Worm (Caenorhabditis elegans) whole organism, L1 larva: Measurements from ENCODE around the gene lury-1.

Source experiments
- efl-1 ChIP-seq, 4 experiments: fragments of 150-350 bp; optimal IDR thresholded peaks in 3 of 4; peaks in 1 of 4; 1 replicate in 1 of 4; 2 replicates in 3 of 4; lab custom pipeline; 2014; ENCODE audit warnings: missing biosample characterization in 2 of 4, missing genetic modification characterization in 2 of 4, missing genetic modification reagents in 2 of 4
- fos-1 ChIP-seq: fragments of 150-350 bp; optimal IDR thresholded peaks from 2 replicates; lab custom pipeline; 2014; ENCODE audit warnings: missing biosample characterization, missing genetic modification characterization
- lin-13 ChIP-seq: fragments of 150-350 bp; optimal IDR thresholded peaks from 2 replicates; lab custom pipeline; 2014; ENCODE audit warnings: missing biosample characterization, missing genetic modification reagents, missing genetic modification characterization
- nhr-12 ChIP-seq: sonication (generic microtip); optimal IDR thresholded peaks from 2 replicates; lab custom pipeline; 2017; ENCODE audit warnings: missing biosample characterization, missing genetic modification characterization
- nhr-76 ChIP-seq: sonication (generic microtip); optimal IDR thresholded peaks from 2 replicates; lab custom pipeline; 2017; ENCODE audit warnings: missing biosample characterization, missing genetic modification characterization
- snpc-4 ChIP-seq: fragments of 150-350 bp; optimal IDR thresholded peaks from 2 replicates; lab custom pipeline; 2014; ENCODE audit warnings: missing biosample characterization, missing genetic modification characterization
- unc-86 ChIP-seq: sonication (generic microtip); optimal IDR thresholded peaks from 2 replicates; lab custom pipeline; 2016; ENCODE audit warnings: missing genetic modification characterization, missing compliant biosample characterization

DNA sequence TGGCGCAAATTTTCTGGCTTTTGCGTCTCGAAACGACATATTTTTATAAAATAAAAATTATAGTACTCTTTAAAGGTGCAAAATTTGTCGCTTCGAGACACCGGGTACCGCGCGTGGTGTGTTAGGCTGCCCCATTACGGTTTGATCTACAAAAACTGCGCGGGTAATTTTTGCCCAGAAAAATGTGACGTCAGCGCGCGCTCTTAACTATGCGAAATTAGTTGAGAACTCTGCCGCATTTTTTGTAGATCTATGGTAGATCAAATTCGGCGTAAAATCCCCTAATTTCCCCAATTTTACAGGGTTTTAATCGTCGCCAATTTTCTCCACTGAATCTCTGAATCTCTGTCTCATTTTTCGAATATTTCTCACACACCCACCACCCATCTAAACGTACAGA lies 25.8 kb upstream of the lury-1 start, which contains the start of gene Y75B8A.8:
- TF ChIP-seq lin-13 (GFP tag; lab: Kevin White, UChicago) (no peak), nhr-76 (tag; lab: Kevin White, UChicago) (no peak), nhr-12 (tag; lab: Kevin White, UChicago) (no peak), unc-86 (no peak), fos-1 (tag; lab: Kevin White, UChicago) (no peak), snpc-4 (tag; lab: Kevin White, UChicago) (no peak), efl-1 (optimal IDR thresholded peaks at IDR 0.05; lab: Kevin White, UChicago) (no peak), efl-1 (GFP tag; optimal IDR thresholded peaks at IDR 0.05 in 1 of 2; lab: Kevin White, UChicago) (no peak)
